Fruit fly (Drosophila melanogaster): ENCODE measurements around the gene CG11899.
A peak's percentile ranks its signal among the peaks of the same experiment; 100 is the strongest.

CG11899 gene

DNA sequence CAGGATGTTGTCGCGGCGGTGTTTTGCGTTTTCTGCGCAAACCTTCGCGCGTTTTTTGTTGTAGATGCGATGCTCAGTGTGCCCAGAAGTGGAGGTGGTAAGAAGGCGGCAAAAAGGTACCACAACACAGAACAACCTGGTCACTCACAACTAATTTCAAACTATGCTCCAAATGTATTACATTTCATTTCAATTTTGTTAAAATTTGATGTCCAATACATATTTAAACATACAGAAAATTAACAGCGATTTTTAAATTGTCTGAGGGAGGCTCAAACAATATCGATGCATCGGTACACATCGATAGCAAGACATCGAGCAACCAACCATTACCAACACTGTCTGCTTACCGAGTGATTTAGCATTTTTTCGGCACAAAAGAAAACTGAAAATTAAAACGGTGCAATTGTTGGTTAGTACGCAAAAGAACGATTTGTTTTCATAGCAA is 47.0 kb upstream of the CG11899 start, which contains the start of the genes Slbp and Rpn2 (continued):
- TF ChIP-seq CG7372 (GFP tag; IDR thresholded peaks at IDR 0.05) (no peak), Hr39 (optimal IDR thresholded peaks at IDR 0.05) (no peak), CG6765 (GFP tag; optimal IDR thresholded peaks at IDR 0.05) (no peak), PHDP (tag; optimal IDR thresholded peaks at IDR 0.05) (peak; percentile 19), GATAe (GFP tag; conservative IDR thresholded peaks at IDR 0.05) (no peak), jigr1 (GFP tag; IDR thresholded peaks at IDR 0.05) (no peak), HLHmδ (GFP tag; optimal IDR thresholded peaks at IDR 0.05) (no peak), CG30020 (tag; optimal IDR thresholded peaks at IDR 0.05) (peak; percentile 39), Atf3 (GFP tag; optimal IDR thresholded peaks at IDR 0.05) (no peak), MTF-1 (GFP tag; optimal IDR thresholded peaks at IDR 0.05; ENCODE audit: borderline replicate concordance) (no peak), fru (optimal IDR thresholded peaks at IDR 0.05) (no peak), zen (tag; optimal IDR thresholded peaks at IDR 0.05) (peak; percentile 35), Oaz (GFP tag; IDR thresholded peaks at IDR 0.05) (no peak), bowl (GFP tag; IDR thresholded peaks at IDR 0.05) (no peak), C15 (GFP tag; IDR thresholded peaks at IDR 0.05) (no peak), CG31365 (tag; optimal IDR thresholded peaks at IDR 0.05) (no peak), ssp (GFP tag; IDR thresholded peaks at IDR 0.05) (peak; percentile 34; the same call in 1 of the 2 replicates), Kr (GFP tag; optimal IDR thresholded peaks at IDR 0.05) (no peak), CG15269 (tag; optimal IDR thresholded peaks at IDR 0.05) (no peak), tup (GFP tag; optimal IDR thresholded peaks at IDR 0.05) (no peak), Spps (tag; optimal IDR thresholded peaks at IDR 0.05) (peak; percentile 20), ATbp (GFP tag; optimal IDR thresholded peaks at IDR 0.05) (no peak), lilli (GFP tag; optimal IDR thresholded peaks at IDR 0.05) (peak; percentile 70), CG14965 (GFP tag; optimal IDR thresholded peaks at IDR 0.05; ENCODE audit: borderline replicate concordance) (no peak), HLH3B (GFP tag; IDR thresholded peaks at IDR 0.05) (no peak), CG10209 (GFP tag; optimal IDR thresholded peaks at IDR 0.05) (peak; percentile 1), trh (GFP tag; optimal IDR thresholded peaks at IDR 0.05) (no peak), CG12391 (tag; optimal IDR thresholded peaks at IDR 0.05) (peak; percentile 67), eve (GFP tag; optimal IDR thresholded peaks at IDR 0.05) (no peak), Ravus (GFP tag; IDR thresholded peaks at IDR 0.05) (no peak), lmd (GFP tag; IDR thresholded peaks at IDR 0.05) (no peak; the same call in 1 of the 2 replicates), cato (GFP tag; optimal IDR thresholded peaks at IDR 0.05; ENCODE audit: borderline replicate concordance) (no peak), CG17186 (GFP tag; optimal IDR thresholded peaks at IDR 0.05) (peak; percentile 90), lbe (GFP tag; optimal IDR thresholded peaks at IDR 0.05) (peak; percentile 74), B-H2 (GFP tag; optimal IDR thresholded peaks at IDR 0.05) (peak; percentile 62), Asciz (GFP tag; optimal IDR thresholded peaks at IDR 0.05) (no peak), Myb (GFP tag; optimal IDR thresholded peaks at IDR 0.05) (peak; percentile 82), CG17612 (GFP tag; IDR thresholded peaks at IDR 0.05) (no peak), Atf-2 (GFP tag; optimal IDR thresholded peaks at IDR 0.05) (peak; percentile 16), stc (GFP tag; IDR thresholded peaks at IDR 0.05) (no peak), Awh (GFP tag; IDR thresholded peaks at IDR 0.05) (no peak), cad (GFP tag; optimal IDR thresholded peaks at IDR 0.05) (no peak), Xbp1 (GFP tag; optimal IDR thresholded peaks at IDR 0.05) (peak; percentile 40), p53 (GFP tag; optimal IDR thresholded peaks at IDR 0.05) (peak; percentile 49), CG9437 (GFP tag; optimal IDR thresholded peaks at IDR 0.05) (no peak), CrebB (tag; optimal IDR thresholded peaks at IDR 0.05) (no peak), Gug (GFP tag; IDR thresholded peaks at IDR 0.05) (peak; percentile 17; the same call in 1 of the 4 replicates), maf-S (GFP tag; optimal IDR thresholded peaks at IDR 0.05) (peak; percentile 68), CG1832 (GFP tag; optimal IDR thresholded peaks at IDR 0.05) (no peak), CG1602 (GFP tag; optimal IDR thresholded peaks at IDR 0.05) (no peak), gcm (GFP tag; optimal IDR thresholded peaks at IDR 0.05) (no peak)

Data from whole organism, embryonic.